Worm (Caenorhabditis elegans) whole organism, young adult: ENCODE measurements around the gene nmt-1.

Experiments
- attf-3 ChIP-seq: fragments of 200-800 bp; sonication (Bioruptor generic); conservative IDR thresholded peaks from 2 replicates; pipeline ENCODE4 v1.3.6; 2022; ENCODE audit warnings: missing genetic modification reagents, missing genetic modification characterization, missing compliant biosample characterization
- gei-17 ChIP-seq: fragments of 200-800 bp; sonication (Bioruptor generic); optimal IDR thresholded peaks from 2 replicates; lab custom pipeline; 2018; ENCODE audit warnings: mild to moderate bottlenecking, missing genetic modification characterization, missing compliant biosample characterization

The nmt-1 gene

ce11 chrIII:6067557-6067956 lies 48.6 kb downstream of the nmt-1 start, which contains the start of gene mapk-15:
mapk-15 (plus strand) TSS chrIII:6067857.
- TF ChIP-seq gei-17 = no peak

- TF ChIP-seq attf-3 (GFP tag; lab: Robert Waterston, UW) = peak; percentile 89
Observed at ce11 chrIII:6064779-6065178, 51.4 kb downstream of the nmt-1 start.
